Fruit fly (Drosophila melanogaster): ENCODE data around the gene CG2540.

Gene CG2540

DNA sequence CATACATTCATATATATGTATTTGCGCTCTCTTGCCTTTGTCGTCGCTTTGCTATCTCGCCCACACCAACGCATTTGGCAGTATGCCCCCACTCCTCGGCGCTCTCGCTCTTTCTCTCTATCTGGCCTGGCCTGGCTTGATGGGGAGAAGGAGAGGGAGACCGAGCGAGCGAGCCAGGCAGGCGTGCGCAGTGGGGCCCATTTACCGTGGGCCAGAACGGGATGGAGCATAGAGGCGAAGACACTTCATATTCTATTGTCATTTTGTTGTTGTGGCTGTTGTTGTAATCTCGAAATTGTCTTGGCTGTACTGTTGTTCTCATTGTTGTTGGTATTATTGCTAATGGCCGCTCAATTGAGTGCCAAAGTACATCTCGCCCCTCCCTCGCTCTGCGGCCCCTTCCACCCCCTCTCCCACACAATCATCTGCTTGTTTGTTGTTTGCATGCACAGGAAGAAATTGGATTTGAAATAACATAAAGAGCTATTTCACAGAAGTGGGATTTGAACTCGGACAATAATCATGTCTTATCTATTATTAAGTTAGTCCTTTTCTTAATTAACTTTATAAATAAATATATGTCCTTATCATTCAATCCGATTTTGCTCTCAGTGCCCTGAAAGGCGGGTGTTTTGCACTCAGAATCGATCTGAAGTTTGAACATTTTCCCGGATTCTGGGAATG lies 35.6 kb downstream of the CG2540 start (continued):
- TF ChIP-seq Vsx2 (GFP tag; optimal IDR thresholded peaks at IDR 0.05; ENCODE audit: partially characterized antibody) (no peak), Jra (GFP tag; optimal IDR thresholded peaks at IDR 0.05) (peak; percentile 9), h (GFP tag; optimal IDR thresholded peaks at IDR 0.05) (peak; percentile 87), sv (GFP tag; optimal IDR thresholded peaks at IDR 0.05) (peak; percentile 25), usp (GFP tag; optimal IDR thresholded peaks at IDR 0.05) (no peak)

DNA sequence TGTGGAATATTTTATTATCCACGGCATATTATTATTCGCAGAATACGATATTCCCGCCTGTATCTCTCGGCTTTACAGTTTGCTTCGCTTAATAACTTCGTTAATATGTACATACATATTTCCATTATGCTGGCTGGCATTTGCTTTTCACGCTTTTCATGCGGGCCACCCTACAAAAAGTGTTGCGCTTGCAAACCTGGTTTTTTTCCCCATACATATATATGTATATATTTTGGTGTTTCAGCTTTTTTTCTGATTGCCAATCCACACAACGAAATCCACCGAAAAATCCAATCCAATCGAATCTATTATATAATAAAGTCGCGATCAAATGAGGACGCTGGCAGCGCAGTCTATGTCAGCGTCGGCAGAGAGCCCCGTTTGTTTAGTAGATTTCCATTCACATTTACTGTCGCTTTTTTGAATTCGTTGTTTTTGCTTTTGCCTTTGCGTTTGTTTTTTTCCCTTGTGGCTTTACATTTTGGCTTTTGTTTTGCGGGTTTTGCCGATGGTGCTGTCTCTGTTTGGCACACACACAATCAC lies 36.2 kb downstream of the CG2540 start:
- TF ChIP-seq Sp1 (GFP tag; optimal IDR thresholded peaks at IDR 0.05) (no peak), sage (GFP tag; optimal IDR thresholded peaks at IDR 0.05) (no peak), rgr (GFP tag; optimal IDR thresholded peaks at IDR 0.05) (no peak), Myc (optimal IDR thresholded peaks at IDR 0.05) (no peak), Hnf4 (GFP tag; optimal IDR thresholded peaks at IDR 0.05) (no peak), N (GFP tag; optimal IDR thresholded peaks at IDR 0.05) (no peak), h (GFP tag; optimal IDR thresholded peaks at IDR 0.05) (no peak), usp (GFP tag; optimal IDR thresholded peaks at IDR 0.05) (no peak), Dif (GFP tag; optimal IDR thresholded peaks at IDR 0.05; ENCODE audit: partially characterized antibody) (no peak), dl (GFP tag; optimal IDR thresholded peaks at IDR 0.05; ENCODE audit: insufficient read depth in 1 of 2, partially characterized antibody in 2 of 2) (no peak), Abd-B (GFP tag; optimal IDR thresholded peaks at IDR 0.05) (no peak), foxo (GFP tag; optimal IDR thresholded peaks at IDR 0.05) (no peak), dmrt93B (GFP tag; optimal IDR thresholded peaks at IDR 0.05) (no peak)

DNA sequence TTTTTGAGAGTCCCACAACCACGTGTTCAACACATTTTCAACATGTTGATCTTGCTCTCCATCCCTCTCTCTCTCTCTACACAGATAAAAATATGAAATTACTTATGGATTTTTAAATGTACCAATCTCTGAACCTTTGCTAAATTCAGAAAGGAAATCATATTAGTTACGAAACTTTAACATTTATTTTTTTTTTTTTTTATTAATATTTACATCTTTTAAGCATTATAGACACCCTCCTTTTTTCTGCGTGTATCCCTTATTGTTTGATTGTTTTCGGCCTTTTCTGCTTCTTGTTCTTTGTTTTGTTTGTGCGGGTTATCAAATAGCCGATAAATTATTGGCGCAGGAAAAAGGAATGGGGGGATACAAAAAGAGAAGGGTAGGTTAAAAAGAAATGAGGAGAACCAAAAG lies 36.8 kb downstream of the CG2540 start:
- TF ChIP-seq Hnf4 (GFP tag; optimal IDR thresholded peaks at IDR 0.05) (peak; percentile 93), Dif (GFP tag; optimal IDR thresholded peaks at IDR 0.05; ENCODE audit: partially characterized antibody) (no peak), dmrt93B (GFP tag; optimal IDR thresholded peaks at IDR 0.05) (peak; percentile 88), lola (GFP tag; optimal IDR thresholded peaks at IDR 0.05) (no peak), Rel (GFP tag; optimal IDR thresholded peaks at IDR 0.05) (peak; percentile 71), Rel (tag; optimal IDR thresholded peaks at IDR 0.05) (peak; percentile 91), rgr (GFP tag; optimal IDR thresholded peaks at IDR 0.05) (peak; percentile 94), foxo (GFP tag; optimal IDR thresholded peaks at IDR 0.05) (peak in 1 of 2 experiments; percentile 95), psq (GFP tag; optimal IDR thresholded peaks at IDR 0.05) (peak; percentile 98), Myc (optimal IDR thresholded peaks at IDR 0.05) (no peak), Vsx2 (GFP tag; optimal IDR thresholded peaks at IDR 0.05; ENCODE audit: partially characterized antibody) (no peak), Sp1 (GFP tag; optimal IDR thresholded peaks at IDR 0.05) (peak; percentile 99), sage (GFP tag; optimal IDR thresholded peaks at IDR 0.05) (peak; percentile 93), Abd-B (GFP tag; optimal IDR thresholded peaks at IDR 0.05) (no peak), tai (GFP tag; optimal IDR thresholded peaks at IDR 0.05) (peak; percentile 79), h (GFP tag; optimal IDR thresholded peaks at IDR 0.05) (peak; percentile 95), Mio (GFP tag; optimal IDR thresholded peaks at IDR 0.05) (no peak), N (GFP tag; optimal IDR thresholded peaks at IDR 0.05) (no peak), Hr83 (GFP tag; optimal IDR thresholded peaks at IDR 0.05; ENCODE audit: poor library complexity, severe bottlenecking) (no peak), Hr78 (GFP tag; optimal IDR thresholded peaks at IDR 0.05) (no peak), br (GFP tag; optimal IDR thresholded peaks at IDR 0.05) (peak; percentile 84), CG32264 (GFP tag; optimal IDR thresholded peaks at IDR 0.05) (peak; percentile 71), CG9705 (GFP tag; optimal IDR thresholded peaks at IDR 0.05) (peak; percentile 84), dsf (GFP tag; optimal IDR thresholded peaks at IDR 0.05; ENCODE audit: borderline replicate concordance) (peak; percentile 75), brk (GFP tag; optimal IDR thresholded peaks at IDR 0.05) (peak; percentile 89), GATAd (GFP tag; optimal IDR thresholded peaks at IDR 0.05) (peak; percentile 79), OdsH (GFP tag; optimal IDR thresholded peaks at IDR 0.05) (peak; percentile 95), dl (GFP tag; optimal IDR thresholded peaks at IDR 0.05; ENCODE audit: insufficient read depth in 1 of 2, partially characterized antibody in 2 of 2) (no peak), jim (GFP tag; optimal IDR thresholded peaks at IDR 0.05) (no peak), ey (GFP tag; optimal IDR thresholded peaks at IDR 0.05) (peak; percentile 88), CrebA (GFP tag; optimal IDR thresholded peaks at IDR 0.05; ENCODE audit: borderline replicate concordance) (no peak), usp (GFP tag; optimal IDR thresholded peaks at IDR 0.05) (no peak), fru (GFP tag; optimal IDR thresholded peaks at IDR 0.05) (peak; percentile 94), HLH106 (tag; optimal IDR thresholded peaks at IDR 0.05) (peak; percentile 98), pan (optimal IDR thresholded peaks at IDR 0.05) (no peak), woc (GFP tag; optimal IDR thresholded peaks at IDR 0.05) (peak; percentile 81), Dfd (GFP tag; optimal IDR thresholded peaks at IDR 0.05) (no peak), sv (GFP tag; optimal IDR thresholded peaks at IDR 0.05) (peak; percentile 85), Jra (GFP tag; optimal IDR thresholded peaks at IDR 0.05) (peak; percentile 88)
